Worm (Caenorhabditis elegans): ENCODE measurements around the gene ceh-60.

Gene ceh-60

DNA sequence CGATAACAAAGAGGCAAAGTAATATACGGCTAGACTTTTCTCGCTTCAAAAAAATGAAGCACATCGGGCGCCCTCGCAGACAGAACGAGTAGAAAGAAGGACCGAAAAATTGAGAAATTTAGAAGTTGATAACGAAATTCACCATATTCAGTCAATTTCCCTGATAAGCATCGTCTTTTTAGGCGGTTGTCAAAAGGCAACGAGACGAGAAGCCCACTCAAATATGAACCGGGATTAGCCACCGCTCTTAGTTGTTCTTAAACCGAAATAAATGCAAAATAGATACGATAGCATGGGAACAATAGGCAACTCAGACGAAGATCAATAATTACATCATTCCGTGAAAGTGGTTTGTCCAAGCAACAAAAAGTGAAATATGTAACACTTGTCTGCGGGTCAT lies 26.8 kb downstream of the ceh-60 start:
- TF ChIP-seq aptf-3 (GFP tag; IDR thresholded peaks at IDR 0.05) (no peak), nhr-80 (tag; optimal IDR thresholded peaks at IDR 0.05) (peak; percentile 56)

DNA sequence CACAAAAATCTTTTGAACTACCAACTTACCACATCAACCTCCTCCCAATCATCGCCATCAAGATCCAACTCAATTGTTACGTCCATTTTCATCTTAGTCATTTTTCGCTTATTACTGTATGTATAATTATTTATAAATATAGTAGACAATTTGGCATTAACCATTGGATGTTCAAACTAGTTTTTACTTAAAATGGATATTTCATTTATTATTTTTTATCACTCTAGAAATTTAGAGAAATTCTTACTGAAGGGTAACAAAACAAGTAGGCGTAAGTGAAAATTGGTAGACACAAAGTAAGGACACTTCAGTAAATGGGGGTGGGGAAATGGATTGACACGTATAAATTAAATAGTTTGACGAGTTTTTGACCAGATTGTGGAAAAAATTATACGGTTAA lies 30.2 kb downstream of the ceh-60 start, which contains the start of gene actl-1:
Gene actl-1 (minus strand): TSS at position 101 of the 400 bp plus-strand sequence.
- TF ChIP-seq ceh-58 (GFP tag; IDR thresholded peaks at IDR 0.05) (no peak), sptf-2 (GFP tag; optimal IDR thresholded peaks at IDR 0.05) (no peak), ccch-3 (GFP tag; optimal IDR thresholded peaks at IDR 0.05) (no peak), lsl-1 (GFP tag; optimal IDR thresholded peaks at IDR 0.05) (no peak), F57A8.1 (GFP tag; optimal IDR thresholded peaks at IDR 0.05) (no peak), F22D6.2 (tag; optimal IDR thresholded peaks at IDR 0.05) (no peak), him-1 (tag; optimal IDR thresholded peaks at IDR 0.05) (no peak), nfyb-1 (GFP tag; IDR thresholded peaks at IDR 0.05) (no peak), tbx-9 (tag; optimal IDR thresholded peaks at IDR 0.05; ENCODE audit: borderline replicate concordance) (no peak), C06A6.2 (GFP tag; conservative IDR thresholded peaks at IDR 0.05) (no peak)

DNA sequence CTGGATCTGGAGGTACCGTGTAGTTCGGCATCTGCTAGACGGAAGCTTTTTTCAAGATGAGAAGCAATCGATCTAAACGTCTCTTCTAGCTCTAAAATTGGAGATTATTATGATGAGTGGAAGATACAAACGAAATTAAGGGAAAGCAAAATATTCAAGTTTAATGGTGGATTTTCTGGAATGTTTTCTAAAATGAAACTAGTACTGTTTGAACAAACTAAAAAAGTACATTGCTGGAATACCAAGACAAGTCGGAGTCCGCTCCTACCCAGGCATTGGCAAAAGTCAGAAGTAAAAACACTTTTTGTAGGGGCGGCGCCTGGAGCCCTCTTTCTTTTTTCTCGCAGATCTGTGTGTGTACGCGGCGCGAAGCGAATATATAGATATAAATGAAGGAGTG lies 45.2 kb downstream of the ceh-60 start, which contains the start of gene gar-1:
Gene gar-1 (minus strand): TSS at position 101 of the 400 bp plus-strand sequence.
- TF ChIP-seq pha-4 (tag; optimal IDR thresholded peaks at IDR 0.05), result no peak
- no peak for TF ChIP-seq B0336.3 (GFP tag; IDR thresholded peaks at IDR 0.05)
- no peak for TF ChIP-seq K12H6.12 (tag; optimal IDR thresholded peaks at IDR 0.05)
- no peak for TF ChIP-seq hsf-1 (GFP tag; IDR thresholded peaks at IDR 0.05)
- TF ChIP-seq ztf-26 (tag; optimal IDR thresholded peaks at IDR 0.05), result no peak
- no peak for TF ChIP-seq attf-3 (GFP tag; conservative IDR thresholded peaks at IDR 0.05)
- no peak for TF ChIP-seq F10E7.11 (tag; optimal IDR thresholded peaks at IDR 0.05)
- TF ChIP-seq mes-4 (tag; optimal IDR thresholded peaks at IDR 0.05), result no peak
- no peak for TF ChIP-seq ztf-6 (GFP tag; IDR thresholded peaks at IDR 0.05)
- no peak for TF ChIP-seq D2030.7 (GFP tag; IDR thresholded peaks at IDR 0.05)
- no peak for TF ChIP-seq ama-1 (optimal IDR thresholded peaks at IDR 0.05)
- TF ChIP-seq ama-1 (GFP tag; optimal IDR thresholded peaks at IDR 0.05), result no peak
- TF ChIP-seq F22D6.2 (tag; optimal IDR thresholded peaks at IDR 0.05), result no peak
- TF ChIP-seq lag-1 (GFP tag; IDR thresholded peaks at IDR 0.05), result no peak
- no peak for TF ChIP-seq akir-1 (GFP tag; optimal IDR thresholded peaks at IDR 0.05)
- TF ChIP-seq F39B2.1 (GFP tag; IDR thresholded peaks at IDR 0.05), result no peak

DNA sequence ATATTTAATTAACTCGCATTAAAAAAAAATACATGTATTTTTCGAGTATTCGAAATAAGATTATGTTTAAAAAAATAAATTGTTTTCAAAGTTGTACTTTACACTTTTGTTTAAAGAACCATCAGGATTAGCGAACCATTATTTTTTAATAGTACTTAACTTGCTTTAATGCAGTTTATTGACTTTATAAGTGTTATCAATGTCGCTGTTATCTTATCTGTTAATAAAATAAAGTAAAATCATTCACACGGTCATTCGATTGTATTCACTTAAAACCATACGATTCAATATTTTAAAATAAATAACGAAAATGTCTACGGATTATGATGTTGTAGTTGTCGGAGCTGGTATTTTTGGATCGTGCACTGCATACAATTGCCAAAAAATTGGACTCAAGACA lies 53.4 kb downstream of the ceh-60 start, which contains the start of gene C15B12.1:
Gene C15B12.1 (plus strand): TSS at position 271 of the 400 bp plus-strand sequence.
- TF ChIP-seq ztf-18 (tag; optimal IDR thresholded peaks at IDR 0.05) (no peak), zim-3 (tag; optimal IDR thresholded peaks at IDR 0.05) (no peak), nhr-80 (tag; optimal IDR thresholded peaks at IDR 0.05) (no peak), mxl-1 (tag; optimal IDR thresholded peaks at IDR 0.05) (no peak), Y56A3A.18 (GFP tag; IDR thresholded peaks at IDR 0.05) (no peak), B0035.1 (tag; optimal IDR thresholded peaks at IDR 0.05) (no peak), ets-4 (GFP tag; optimal IDR thresholded peaks at IDR 0.05) (no peak), efl-1 (GFP tag; optimal IDR thresholded peaks at IDR 0.05) (no peak), F39B2.1 (GFP tag; IDR thresholded peaks at IDR 0.05) (no peak)

DNA sequence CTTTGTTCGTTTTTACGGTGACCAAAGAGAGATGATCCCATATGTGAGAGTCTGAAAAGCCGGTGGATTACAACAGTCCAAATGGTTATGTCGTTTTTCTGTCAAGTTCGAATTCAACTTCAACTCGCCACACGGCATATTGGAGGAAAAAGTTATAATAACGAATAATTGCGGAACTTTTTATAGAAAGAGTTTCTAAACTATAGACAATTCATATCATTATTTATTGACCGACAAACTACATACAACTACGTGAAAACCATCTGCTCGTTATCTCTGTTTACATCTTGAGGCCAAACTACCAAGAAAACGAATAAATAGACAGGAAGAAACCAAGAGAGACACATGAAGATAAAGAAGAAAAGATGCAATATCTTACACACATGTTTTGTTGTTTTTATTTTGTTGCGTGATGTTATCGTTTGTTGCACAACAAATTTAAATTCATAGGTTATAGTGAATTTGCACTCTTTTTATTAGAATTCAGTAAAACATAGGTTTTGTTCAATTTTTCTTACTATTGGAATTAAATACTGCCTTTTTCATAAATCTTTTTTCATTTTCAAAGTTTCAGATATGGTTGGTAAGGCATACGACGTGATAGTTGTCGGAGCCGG lies 56.1 kb downstream of the ceh-60 start, which contains the start of the genes C15B12.4 and C15B12.8:
Gene C15B12.4 (minus strand): TSS at position 51 of the 617 bp plus-strand sequence.
Gene C15B12.8 (plus strand): TSS at position 567 of the 617 bp plus-strand sequence.
- TF ChIP-seq ama-1 (optimal IDR thresholded peaks at IDR 0.05) (no peak), ama-1 (GFP tag; optimal IDR thresholded peaks at IDR 0.05) (no peak), unc-130 (GFP tag; optimal IDR thresholded peaks at IDR 0.05) (no peak), mxl-1 (tag; optimal IDR thresholded peaks at IDR 0.05) (no peak), F39B2.1 (GFP tag; IDR thresholded peaks at IDR 0.05) (no peak), rcor-1 (GFP tag; IDR thresholded peaks at IDR 0.05) (no peak), T26A5.8 (tag; optimal IDR thresholded peaks at IDR 0.05) (no peak), snpc-4 (GFP tag; optimal IDR thresholded peaks at IDR 0.05) (no peak), snpc-4 (tag; optimal IDR thresholded peaks at IDR 0.05) (no peak), lsl-1 (GFP tag; optimal IDR thresholded peaks at IDR 0.05) (no peak), Y79H2A.3 (GFP tag; conservative IDR thresholded peaks at IDR 0.05) (no peak), F10E7.11 (tag; optimal IDR thresholded peaks at IDR 0.05) (no peak), egl-18 (GFP tag; IDR thresholded peaks at IDR 0.05) (no peak), unc-62 (GFP tag; optimal IDR thresholded peaks at IDR 0.05) (no peak), hlh-12 (tag; optimal IDR thresholded peaks at IDR 0.05) (no peak), ZK185.1 (tag; optimal IDR thresholded peaks at IDR 0.05; ENCODE audit: poor library complexity, severe bottlenecking) (no peak)
